Fruit fly (Drosophila melanogaster) whole organism: ENCODE measurements around the gene CG32032.

Experiments
- psq ChIP-seq: fragments of >200 bp; optimal IDR thresholded peaks from 2 replicates; lab custom pipeline; 2017
- usp ChIP-seq: fragments of >200 bp; optimal IDR thresholded peaks from 2 replicates; lab custom pipeline; 2017; ENCODE audit warnings: missing biosample characterization, missing genetic modification characterization, mixed read lengths

DNA sequence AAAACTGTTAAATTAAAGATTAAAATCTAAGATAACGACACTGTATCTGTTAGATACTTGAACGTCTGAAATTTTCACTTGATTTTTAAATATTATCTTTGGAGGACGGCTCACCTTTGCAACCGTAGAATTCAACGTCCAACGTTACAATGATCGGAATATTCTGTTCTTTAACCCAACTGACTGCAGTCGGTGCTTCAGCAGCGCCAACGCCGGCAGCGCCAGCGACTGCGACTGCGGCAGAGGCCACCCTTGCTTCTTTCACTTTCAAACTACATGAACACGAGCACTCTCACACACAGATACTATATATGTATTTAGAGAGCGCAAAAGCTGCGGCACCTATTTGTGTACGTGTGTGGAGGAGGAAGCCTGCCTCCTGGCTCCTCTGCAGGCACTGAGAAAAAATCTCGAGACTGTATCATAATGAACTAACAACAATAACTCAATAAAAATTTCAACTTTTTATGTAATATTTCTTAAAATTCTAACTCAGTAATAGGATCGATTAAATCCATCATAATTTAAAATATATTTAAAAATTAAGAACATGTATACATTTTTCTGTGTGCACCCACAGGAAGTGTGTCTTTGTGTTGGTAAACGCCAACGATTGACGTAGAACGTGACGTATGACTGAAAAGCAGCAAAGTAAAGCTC, 35.3 kb upstream of the CG32032 start:
- TF ChIP-seq psq (no peak), usp (GFP tag; lab: Kevin White, UChicago) (no peak)
